Fruit fly (Drosophila melanogaster): ENCODE data around the gene ppk.

The ppk gene

DNA sequence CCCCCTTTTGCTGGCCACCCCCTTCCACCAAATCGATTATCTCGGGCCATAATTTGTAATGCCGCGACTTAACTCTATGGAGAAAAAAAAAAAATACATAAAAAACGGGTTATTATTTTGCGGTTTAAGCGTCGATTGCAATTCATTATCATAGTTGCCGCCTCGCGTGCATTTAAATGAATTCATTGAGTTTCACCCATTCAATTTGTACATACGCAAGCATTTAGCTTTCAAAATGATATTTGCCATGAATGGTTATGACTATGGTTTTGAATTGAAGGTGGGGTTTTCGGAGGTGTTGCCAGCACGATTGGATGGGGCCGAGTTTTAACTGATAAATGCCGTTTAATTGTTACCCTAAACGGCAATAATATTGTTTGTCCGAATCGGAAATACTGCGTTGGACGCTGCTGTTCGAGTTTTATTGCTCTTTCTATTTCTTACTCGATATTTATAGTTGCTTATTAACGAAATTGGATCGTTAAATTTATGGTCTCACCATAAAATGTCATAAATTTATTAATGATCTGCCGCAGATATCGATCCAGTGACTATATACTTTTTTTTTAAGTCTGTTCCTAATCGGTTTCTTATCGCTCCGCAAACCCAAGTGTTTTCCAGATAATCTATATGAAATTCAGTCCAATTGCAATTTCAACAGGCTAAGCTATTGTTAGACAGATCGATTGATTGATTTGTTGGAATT is 23.9 kb upstream of the ppk start:
- TF ChIP-seq D1 (tag; optimal IDR thresholded peaks at IDR 0.05) (no peak), CG34367 (tag; optimal IDR thresholded peaks at IDR 0.05) (no peak), CG4496 (GFP tag; IDR thresholded peaks at IDR 0.05) (0 out of 3 replicates have a peak, but pooled peaks have one; percentile 19)

- no peak for TF ChIP-seq EcR (GFP tag; optimal IDR thresholded peaks at IDR 0.05)
- no peak for TF ChIP-seq CG10348 (GFP tag; IDR thresholded peaks at IDR 0.05)
- TF ChIP-seq Ets98B (GFP tag; IDR thresholded peaks at IDR 0.05), result no peak
- no peak for TF ChIP-seq CG4496 (GFP tag; IDR thresholded peaks at IDR 0.05)
- TF ChIP-seq CG8301 (tag; optimal IDR thresholded peaks at IDR 0.05), result no peak
- TF ChIP-seq fd96Ca (GFP tag; IDR thresholded peaks at IDR 0.05), result no peak
- no peak for TF ChIP-seq CG13204 (GFP tag; optimal IDR thresholded peaks at IDR 0.05)
- no peak for TF ChIP-seq D1 (tag; optimal IDR thresholded peaks at IDR 0.05)
- TF ChIP-seq CG8159 (tag; optimal IDR thresholded peaks at IDR 0.05), result no peak
- no peak for TF ChIP-seq Pif1A (GFP tag; optimal IDR thresholded peaks at IDR 0.05)
- TF ChIP-seq rn (GFP tag; IDR thresholded peaks at IDR 0.05), result no peak
- TF ChIP-seq Pif1B (GFP tag; optimal IDR thresholded peaks at IDR 0.05), result no peak
Measured at dm6 chr2L:14403568-14403967, 22.6 kb upstream of the ppk start.

dm6 chr2L:14401616-14402240 is 20.8 kb upstream of the ppk start:
- TF ChIP-seq CG12605 (GFP tag; IDR thresholded peaks at IDR 0.05) (no peak), CG14655 (GFP tag; optimal IDR thresholded peaks at IDR 0.05) (peak; percentile 38), Pif1A (GFP tag; optimal IDR thresholded peaks at IDR 0.05) (peak; percentile 17), CG4496 (GFP tag; IDR thresholded peaks at IDR 0.05) (peak; percentile 68; the same call in 2 of the 3 replicates), rn (GFP tag; IDR thresholded peaks at IDR 0.05) (0 out of 2 replicates have a peak, but pooled peaks have one; percentile 14), Snoo (tag; optimal IDR thresholded peaks at IDR 0.05) (no peak), CG17806 (tag; optimal IDR thresholded peaks at IDR 0.05) (peak; percentile 31)

dm6 chr2L:14400676-14401075 is 19.7 kb upstream of the ppk start:
- TF ChIP-seq CG13204 (GFP tag; optimal IDR thresholded peaks at IDR 0.05), result no peak
- peak; percentile 18 for TF ChIP-seq CG9948 (tag; optimal IDR thresholded peaks at IDR 0.05)
- TF ChIP-seq CG34367 (tag; optimal IDR thresholded peaks at IDR 0.05), result no peak
- peak; percentile 41 for TF ChIP-seq CG8301 (tag; optimal IDR thresholded peaks at IDR 0.05)
- peak; percentile 55 for TF ChIP-seq CG14655 (GFP tag; optimal IDR thresholded peaks at IDR 0.05)
- no peak for TF ChIP-seq EcR (GFP tag; optimal IDR thresholded peaks at IDR 0.05)
- TF ChIP-seq CG10348 (GFP tag; IDR thresholded peaks at IDR 0.05), result no peak
- no peak for TF ChIP-seq rn (GFP tag; IDR thresholded peaks at IDR 0.05)
- TF ChIP-seq CG8159 (tag; optimal IDR thresholded peaks at IDR 0.05), result peak; percentile 64
- peak; percentile 36 for TF ChIP-seq CG17806 (tag; optimal IDR thresholded peaks at IDR 0.05)
- TF ChIP-seq gl (tag; optimal IDR thresholded peaks at IDR 0.05), result no peak
- no peak for TF ChIP-seq Ets98B (GFP tag; IDR thresholded peaks at IDR 0.05)
- TF ChIP-seq Pif1A (GFP tag; optimal IDR thresholded peaks at IDR 0.05), result no peak
- no peak for TF ChIP-seq D1 (tag; optimal IDR thresholded peaks at IDR 0.05)
- peak; percentile 27 for TF ChIP-seq Snoo (tag; optimal IDR thresholded peaks at IDR 0.05)
- no peak for TF ChIP-seq Pif1B (GFP tag; optimal IDR thresholded peaks at IDR 0.05)
- no peak for TF ChIP-seq fd96Ca (GFP tag; IDR thresholded peaks at IDR 0.05)
- no peak for TF ChIP-seq CG4496 (GFP tag; IDR thresholded peaks at IDR 0.05)
- peak; percentile 1 for TF ChIP-seq CG15710 (tag; optimal IDR thresholded peaks at IDR 0.05)
- no peak for TF ChIP-seq CG12605 (GFP tag; IDR thresholded peaks at IDR 0.05)
- peak; percentile 8; the same call in 1 of the 2 replicates for TF ChIP-seq CG32121 (GFP tag; IDR thresholded peaks at IDR 0.05)

DNA sequence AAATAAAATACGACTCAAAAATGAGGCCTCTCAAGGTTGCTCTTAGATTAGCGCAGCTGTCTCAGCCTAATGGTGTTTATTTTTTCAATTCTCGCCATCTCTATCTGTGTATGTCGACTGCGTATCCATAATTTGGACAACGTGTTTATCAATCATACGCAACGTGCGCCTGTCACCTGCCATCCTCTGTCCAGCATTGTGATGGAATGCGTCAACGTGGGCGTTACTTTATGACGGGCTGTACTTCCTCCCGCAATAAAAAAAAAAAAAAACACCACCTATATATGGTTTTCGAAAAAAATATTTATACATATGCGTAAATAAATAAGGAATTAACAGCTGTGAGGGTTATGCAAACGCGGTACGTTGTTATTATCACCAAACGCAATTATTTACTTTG is 18.4 kb upstream of the ppk start:
- no peak for TF ChIP-seq EcR (GFP tag; optimal IDR thresholded peaks at IDR 0.05)
- no peak for TF ChIP-seq CG12605 (GFP tag; IDR thresholded peaks at IDR 0.05)
- TF ChIP-seq rn (GFP tag; IDR thresholded peaks at IDR 0.05), result no peak
- TF ChIP-seq Pif1B (GFP tag; optimal IDR thresholded peaks at IDR 0.05), result no peak
- TF ChIP-seq CG9948 (tag; optimal IDR thresholded peaks at IDR 0.05), result no peak
- no peak for TF ChIP-seq CG32121 (GFP tag; IDR thresholded peaks at IDR 0.05)
- no peak for TF ChIP-seq fd96Ca (GFP tag; IDR thresholded peaks at IDR 0.05)
- no peak for TF ChIP-seq Pif1A (GFP tag; optimal IDR thresholded peaks at IDR 0.05)
- no peak for TF ChIP-seq CG10348 (GFP tag; IDR thresholded peaks at IDR 0.05)
- TF ChIP-seq Snoo (tag; optimal IDR thresholded peaks at IDR 0.05), result no peak
- TF ChIP-seq gl (tag; optimal IDR thresholded peaks at IDR 0.05), result no peak
- no peak for TF ChIP-seq CG15710 (tag; optimal IDR thresholded peaks at IDR 0.05)
- TF ChIP-seq CG8159 (tag; optimal IDR thresholded peaks at IDR 0.05), result no peak
- no peak for TF ChIP-seq Ets98B (GFP tag; IDR thresholded peaks at IDR 0.05)

DNA sequence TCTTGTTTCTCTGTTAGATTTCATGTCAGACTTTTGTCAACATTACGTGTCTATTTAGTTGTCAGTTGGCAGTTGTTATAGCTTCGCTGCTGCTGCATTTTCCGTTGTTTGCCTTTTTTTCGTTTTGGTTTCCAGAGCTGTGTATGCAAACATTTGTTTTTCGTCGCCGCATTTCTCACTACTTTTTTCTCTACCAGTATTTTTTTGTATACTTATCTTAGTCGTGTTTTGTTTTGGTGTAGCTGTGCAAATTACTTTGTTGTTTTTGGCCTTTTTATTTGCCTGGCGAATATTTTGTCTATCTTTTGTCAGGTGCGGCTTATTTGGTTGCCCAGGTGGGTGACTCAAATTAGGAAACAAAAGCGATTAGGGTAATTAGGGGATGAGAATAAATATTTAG is 17.6 kb upstream of the ppk start:
- TF ChIP-seq CG13204 (GFP tag; optimal IDR thresholded peaks at IDR 0.05), result no peak
- no peak for TF ChIP-seq CG15710 (tag; optimal IDR thresholded peaks at IDR 0.05)
- TF ChIP-seq rn (GFP tag; IDR thresholded peaks at IDR 0.05), result no peak
- no peak for TF ChIP-seq gl (tag; optimal IDR thresholded peaks at IDR 0.05)
- no peak for TF ChIP-seq Pif1A (GFP tag; optimal IDR thresholded peaks at IDR 0.05)
